Fruit fly (Drosophila melanogaster): ENCODE data around the gene CG6621.

The CG6621 gene

dm6 chr3R:10881824-10882559, 11.3 kb downstream of the CG6621 start, which contains the start of gene Tpc1 (continued):
- peak; percentile 41 for TF ChIP-seq Ptx1 (GFP tag; IDR thresholded peaks at IDR 0.05)
- TF ChIP-seq twi (tag; optimal IDR thresholded peaks at IDR 0.05): peak; percentile 14
- no peak for TF ChIP-seq cwo (GFP tag; optimal IDR thresholded peaks at IDR 0.05)
- peak; percentile 76 for TF ChIP-seq CG2116 (GFP tag; optimal IDR thresholded peaks at IDR 0.05)
- no peak for TF ChIP-seq CG16815 (GFP tag; optimal IDR thresholded peaks at IDR 0.05)
- no peak for TF ChIP-seq CG12219 (GFP tag; optimal IDR thresholded peaks at IDR 0.05)
- no peak for TF ChIP-seq CG11723 (GFP tag; optimal IDR thresholded peaks at IDR 0.05)
- TF ChIP-seq mam (GFP tag; optimal IDR thresholded peaks at IDR 0.05): peak; percentile 55
- TF ChIP-seq Aef1 (GFP tag; IDR thresholded peaks at IDR 0.05): 0 out of 3 replicates have a peak, but pooled peaks have one; percentile 32
- peak; percentile 35 for TF ChIP-seq CG13894 (tag; optimal IDR thresholded peaks at IDR 0.05)
- TF ChIP-seq zfh1 (GFP tag; IDR thresholded peaks at IDR 0.05): 0 out of 3 replicates have a peak, but pooled peaks have one; percentile 7
- no peak for TF ChIP-seq p53 (GFP tag; optimal IDR thresholded peaks at IDR 0.05)
- TF ChIP-seq nau (GFP tag; optimal IDR thresholded peaks at IDR 0.05): no peak
- no peak for TF ChIP-seq CG32767 (GFP tag; IDR thresholded peaks at IDR 0.05)
- TF ChIP-seq CG7839 (tag; optimal IDR thresholded peaks at IDR 0.05): no peak
- peak; percentile 48 for TF ChIP-seq CG15601 (tag; optimal IDR thresholded peaks at IDR 0.05)
- peak; percentile 36 for TF ChIP-seq CG12659 (GFP tag; optimal IDR thresholded peaks at IDR 0.05)
- TF ChIP-seq B-H2 (GFP tag; optimal IDR thresholded peaks at IDR 0.05): peak; percentile 39
- TF ChIP-seq NK7.1 (GFP tag; optimal IDR thresholded peaks at IDR 0.05): no peak
- TF ChIP-seq ERR (GFP tag; optimal IDR thresholded peaks at IDR 0.05): no peak
- TF ChIP-seq lilli (GFP tag; optimal IDR thresholded peaks at IDR 0.05): peak; percentile 74
- no peak for TF ChIP-seq CG1792 (GFP tag; optimal IDR thresholded peaks at IDR 0.05)
- TF ChIP-seq CG3838 (GFP tag; optimal IDR thresholded peaks at IDR 0.05): no peak
- TF ChIP-seq CG6689 (GFP tag; IDR thresholded peaks at IDR 0.05): no peak
- TF ChIP-seq CG18262 (tag; optimal IDR thresholded peaks at IDR 0.05): peak; percentile 0
- TF ChIP-seq Ets65A (GFP tag): peak; percentile 49
- peak; percentile 83 for TF ChIP-seq Blimp-1 (GFP tag; optimal IDR thresholded peaks at IDR 0.05)
- TF ChIP-seq NfI (GFP tag; optimal IDR thresholded peaks at IDR 0.05): peak; percentile 28
- peak; percentile 88 for TF ChIP-seq Sry-δ (GFP tag; optimal IDR thresholded peaks at IDR 0.05)
- no peak for TF ChIP-seq D19A (tag; optimal IDR thresholded peaks at IDR 0.05)
- no peak for TF ChIP-seq CG5245 (GFP tag; optimal IDR thresholded peaks at IDR 0.05)
- no peak for TF ChIP-seq emc (GFP tag; optimal IDR thresholded peaks at IDR 0.05)
- no peak for TF ChIP-seq MTF-1 (GFP tag; optimal IDR thresholded peaks at IDR 0.05; ENCODE audit: borderline replicate concordance)
- no peak for TF ChIP-seq PHDP (tag; optimal IDR thresholded peaks at IDR 0.05)
- no peak for TF ChIP-seq fd64A (GFP tag; optimal IDR thresholded peaks at IDR 0.05)
- no peak for TF ChIP-seq ATbp (GFP tag; optimal IDR thresholded peaks at IDR 0.05)
- TF ChIP-seq HmgZ (tag; optimal IDR thresholded peaks at IDR 0.05): peak; percentile 71
- TF ChIP-seq lbe (GFP tag; optimal IDR thresholded peaks at IDR 0.05): peak; percentile 26
- no peak for TF ChIP-seq esg (GFP tag; conservative IDR thresholded peaks at IDR 0.05)
- TF ChIP-seq nerfin-1 (tag; optimal IDR thresholded peaks at IDR 0.05): no peak
- TF ChIP-seq CG10979 (tag; optimal IDR thresholded peaks at IDR 0.05): no peak
- TF ChIP-seq chm (GFP tag; IDR thresholded peaks at IDR 0.05): no peak; the same call in 1 of the 2 replicates
- no peak for TF ChIP-seq CG4404 (GFP tag; IDR thresholded peaks at IDR 0.05)
- TF ChIP-seq sd (tag; optimal IDR thresholded peaks at IDR 0.05): peak; percentile 29
- TF ChIP-seq CG10274 (GFP tag; optimal IDR thresholded peaks at IDR 0.05): no peak
- no peak for TF ChIP-seq Poxn (GFP tag; IDR thresholded peaks at IDR 0.05)
- no peak for TF ChIP-seq CG13123 (GFP tag; optimal IDR thresholded peaks at IDR 0.05)
- no peak for TF ChIP-seq bowl (GFP tag; IDR thresholded peaks at IDR 0.05)
- TF ChIP-seq Hey (tag; optimal IDR thresholded peaks at IDR 0.05): no peak
- peak; percentile 10 for TF ChIP-seq CG8924 (tag; optimal IDR thresholded peaks at IDR 0.05)
